Worm (Caenorhabditis elegans) whole organism, L3 larva: ENCODE measurements around the gene eif-3.G.

Experiments used
- egl-27 ChIP-seq: sonication (generic microtip); optimal IDR thresholded peaks from 4 replicates; lab custom pipeline; 2017; ENCODE audit warnings: missing biosample characterization, missing genetic modification reagents, missing genetic modification characterization
- eor-1 ChIP-seq, 2 experiments: fragments of 150-350 bp; optimal IDR thresholded peaks; 2 replicates each; lab custom pipeline; 2014 to 2018; ENCODE audit warnings: missing biosample characterization in 2 of 2, missing genetic modification characterization in 2 of 2
- sea-2 ChIP-seq: fragments of 150-350 bp; sonication (generic microtip); optimal IDR thresholded peaks from 4 replicates; lab custom pipeline; 2014; ENCODE audit warnings: missing biosample characterization, missing genetic modification reagents, missing genetic modification characterization
- unc-39 ChIP-seq: sonication (generic microtip); optimal IDR thresholded peaks from 4 replicates; lab custom pipeline; 2017; ENCODE audit warnings: missing biosample characterization, missing genetic modification characterization

ce11 chrII:8472916-8473315, 30.3 kb downstream of the eif-3.G start:
- TF ChIP-seq egl-27 (no peak), sea-2 (GFP tag; lab: Kevin White, UChicago) (no peak), eor-1 (tag; optimal IDR thresholded peaks at IDR 0.05; lab: Kevin White, UChicago) (no peak), unc-39 (no peak)
